Worm (Caenorhabditis elegans) whole organism, L4 larva: ENCODE results near the gene sra-2.

Experiments
- F49E8.2 ChIP-seq: sonication (generic microtip); optimal IDR thresholded peaks from 2 replicates; lab custom pipeline; 2016; ENCODE audit warnings: missing compliant biosample characterization, mild to moderate bottlenecking, missing genetic modification characterization, borderline replicate concordance
- ama-1 ChIP-seq: fragments of 150-350 bp; optimal IDR thresholded peaks from 2 replicates; lab custom pipeline; 2014; ENCODE audit warnings: inconsistent platforms, mixed read lengths
- fkh-10 ChIP-seq: fragments of 150-350 bp; optimal IDR thresholded peaks from 2 replicates; lab custom pipeline; 2014; ENCODE audit warnings: missing biosample characterization, missing genetic modification reagents, missing genetic modification characterization
- jun-1 ChIP-seq: fragments of 150-350 bp; optimal IDR thresholded peaks from 2 replicates; lab custom pipeline; 2014; ENCODE audit warnings: missing biosample characterization, missing genetic modification reagents, missing genetic modification characterization
- lin-39 ChIP-seq: fragments of 150-350 bp; optimal IDR thresholded peaks from 2 replicates; lab custom pipeline; 2014; ENCODE audit warnings: missing biosample characterization, missing genetic modification reagents, missing genetic modification characterization
- mdt-29 ChIP-seq: fragments of 200-800 bp; sonication (Bioruptor generic); IDR thresholded peaks from 2 replicates; pipeline ENCODE4 v1.3.6; 2022; ENCODE audit warnings: missing genetic modification reagents, missing genetic modification characterization, missing compliant biosample characterization
- pha-4 ChIP-seq, 2 experiments: fragments of 150-350 bp in 1 of 2; fragments of 200-800 bp in 1 of 2; sonication (Bioruptor generic) in 1 of 2; IDR thresholded peaks in 1 of 2; optimal IDR thresholded peaks in 1 of 2; 2 replicates each; pipeline versions ENCODE4 v1.3.6 to Lab custom; 2014 to 2022; ENCODE audit warnings: missing genetic modification characterization in 2 of 2, missing genetic modification reagents in 2 of 2, missing biosample characterization in 1 of 2, missing compliant biosample characterization in 1 of 2
- unc-62 ChIP-seq, 3 experiments: fragments of 150-350 bp in 1 of 3; sonication (generic microtip); optimal IDR thresholded peaks in 2 of 3; peaks in 1 of 3; 1 replicate in 1 of 3; 2 replicates in 2 of 3; lab custom pipeline; 2014 to 2017; ENCODE audit warnings: missing biosample characterization in 3 of 3, missing genetic modification characterization in 3 of 3, missing genetic modification reagents in 3 of 3, missing genotype in 1 of 3
- zag-1 ChIP-seq: fragments of 150-350 bp; optimal IDR thresholded peaks from 2 replicates; lab custom pipeline; 2014; ENCODE audit warnings: missing biosample characterization, missing genetic modification characterization

DNA sequence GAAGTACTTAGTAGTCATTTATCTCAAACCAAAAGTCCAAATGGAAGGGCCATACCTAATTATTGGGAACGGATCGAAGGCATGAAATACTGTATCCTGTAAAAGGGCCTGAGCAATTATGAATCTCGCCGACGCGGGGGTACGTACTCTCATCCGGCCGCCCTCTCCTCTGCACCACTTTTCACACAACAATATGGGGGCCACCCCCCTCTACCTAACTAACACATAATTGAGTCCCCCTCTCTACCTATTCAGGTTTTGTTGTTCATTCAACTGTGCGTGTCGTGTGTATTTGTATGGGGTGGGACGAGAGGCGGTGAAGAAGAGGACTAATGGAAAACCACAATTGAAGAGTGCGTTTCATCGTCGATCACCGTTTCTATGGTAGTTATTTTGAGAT, 45.8 kb downstream of the sra-2 start:
- TF ChIP-seq fkh-10 (GFP tag; lab: Kevin White, UChicago) (no peak), pha-4 (GFP tag; IDR thresholded peaks at IDR 0.05; lab: Robert Waterston, UW) (no peak), pha-4 (tag; optimal IDR thresholded peaks at IDR 0.05; lab: Kevin White, UChicago) (no peak), zag-1 (tag; lab: Kevin White, UChicago) (no peak), unc-62 (GFP tag; optimal IDR thresholded peaks at IDR 0.05 in 1 of 2; lab: Kevin White, UChicago) (peak in 1 of 2 experiments; percentile 60), unc-62 (tag; optimal IDR thresholded peaks at IDR 0.05; lab: Kevin White, UChicago) (no peak), ama-1 (lab: Kevin White, UChicago) (no peak), lin-39 (tag; lab: Kevin White, UChicago) (no peak), F49E8.2 (tag; lab: Kevin White, UChicago) (no peak), mdt-29 (no peak), jun-1 (no peak)
